Worm (Caenorhabditis elegans) whole organism, early embryonic: ENCODE measurements around the gene gsto-1.

ENCODE experiments used
- B0310.2 ChIP-seq: sonication (generic microtip); optimal IDR thresholded peaks from 2 replicates; lab custom pipeline; 2016; ENCODE audit warnings: mild to moderate bottlenecking, missing genetic modification characterization, missing compliant biosample characterization
- ama-1 ChIP-seq: fragments of 150-350 bp; optimal IDR thresholded peaks from 2 replicates; lab custom pipeline; 2014
- ceh-13 ChIP-seq: fragments of 200-800 bp; sonication (Bioruptor generic); optimal IDR thresholded peaks from 2 replicates; lab custom pipeline; 2018; ENCODE audit warnings: mild to moderate bottlenecking, missing genetic modification characterization, missing compliant biosample characterization
- ceh-36 ChIP-seq: sonication (generic microtip); optimal IDR thresholded peaks from 2 replicates; lab custom pipeline; 2016; ENCODE audit warnings: missing genetic modification characterization, inconsistent platforms, missing compliant biosample characterization
- flt-1 ChIP-seq: fragments of 200-800 bp; sonication (Bioruptor generic); IDR thresholded peaks from 2 replicates; pipeline ENCODE4 v1.3.6; 2022; ENCODE audit warnings: missing genetic modification characterization, missing compliant biosample characterization
- sea-1 ChIP-seq: fragments of 200-800 bp; sonication (Bioruptor generic); conservative IDR thresholded peaks from 2 replicates; pipeline ENCODE4 v1.3.6; 2022; ENCODE audit warnings: missing genetic modification characterization, missing compliant biosample characterization
- tbx-37 ChIP-seq: fragments of 200-800 bp; sonication (Bioruptor generic); conservative IDR thresholded peaks from 2 replicates; pipeline ENCODE4 v1.3.6; 2022; ENCODE audit warnings: missing genetic modification reagents, missing genetic modification characterization, missing compliant biosample characterization

ce11 chrIII:7977224-7977623, 30.4 kb upstream of the gsto-1 start:
- TF ChIP-seq ama-1 (lab: Kevin White, UChicago), result no peak
- TF ChIP-seq ceh-36 (tag; lab: Kevin White, UChicago), result no peak
- TF ChIP-seq flt-1 (GFP tag; lab: Robert Waterston, UW), result no peak
- TF ChIP-seq tbx-37, result no peak
- no peak for TF ChIP-seq B0310.2 (tag; lab: Kevin White, UChicago)
- no peak for TF ChIP-seq sea-1 (GFP tag; lab: Robert Waterston, UW)
- no peak for TF ChIP-seq ceh-13
